Worm (Caenorhabditis elegans) whole organism, midembryonic: ENCODE data around the gene F44B9.2.
A peak's percentile ranks its signal among the peaks of the same experiment; 100 is the strongest.

ENCODE experiments used
- T22C8.4 ChIP-seq: fragments of 200-800 bp; sonication (Bioruptor generic); IDR thresholded peaks from 2 replicates; pipeline ENCODE4 v1.3.6; 2022; ENCODE audit warnings: missing genetic modification characterization, missing compliant biosample characterization
- cog-1 ChIP-seq: sonication (generic microtip); optimal IDR thresholded peaks from 2 replicates; lab custom pipeline; 2016; ENCODE audit warnings: missing genetic modification characterization, missing compliant biosample characterization
- flt-1 ChIP-seq: fragments of 200-800 bp; sonication (Bioruptor generic); IDR thresholded peaks from 2 replicates; pipeline ENCODE4 v1.3.6; 2022; ENCODE audit warnings: missing genetic modification characterization, missing compliant biosample characterization
- klf-2 ChIP-seq: fragments of 200-800 bp; sonication (Bioruptor generic); conservative IDR thresholded peaks from 2 replicates; pipeline ENCODE4 v1.3.6; 2022; ENCODE audit warnings: missing genetic modification reagents, missing genetic modification characterization, missing compliant biosample characterization
- med-1 ChIP-seq: sonication (generic microtip); optimal IDR thresholded peaks from 2 replicates; lab custom pipeline; 2017; ENCODE audit warnings: missing genetic modification characterization, mild to moderate bottlenecking, missing compliant biosample characterization, antibody characterized with exemption, missing genetic modification reagents; ENCODE audit not compliant: insufficient read depth
- ref-1 ChIP-seq: fragments of 200-800 bp; sonication (Bioruptor generic); conservative IDR thresholded peaks from 2 replicates; pipeline ENCODE4 v1.3.6; 2022; ENCODE audit warnings: missing genetic modification reagents, missing genetic modification characterization, missing compliant biosample characterization
- tab-1 ChIP-seq: fragments of 200-800 bp; sonication (Bioruptor generic); IDR thresholded peaks from 2 replicates; pipeline ENCODE4 v1.3.6; 2022; ENCODE audit warnings: missing genetic modification characterization, missing compliant biosample characterization
- ztf-23 ChIP-seq: fragments of 200-800 bp; sonication (Bioruptor generic); IDR thresholded peaks from 2 replicates; pipeline ENCODE4 v1.3.6; 2022; ENCODE audit warnings: missing genetic modification reagents, missing genetic modification characterization, missing compliant biosample characterization
- ztf-29 ChIP-seq: fragments of 200-800 bp; sonication (Bioruptor generic); IDR thresholded peaks from 2 replicates; pipeline ENCODE4 v1.3.6; 2022; ENCODE audit warnings: missing genetic modification reagents, missing genetic modification characterization, missing compliant biosample characterization

Gene F44B9.2

ce11 chrIII:8037941-8038340 lies 15.7 kb downstream of the F44B9.2 start, which contains the start of gene dpf-6:
dpf-6 (plus strand) TSS chrIII:8038241.
- TF ChIP-seq tab-1 (GFP tag; lab: Robert Waterston, UW) = no peak
- TF ChIP-seq flt-1 (GFP tag; lab: Robert Waterston, UW) = no peak
- no peak for TF ChIP-seq cog-1 (tag; lab: Kevin White, UChicago)
- TF ChIP-seq ztf-23 = no peak
- no peak for TF ChIP-seq med-1 (GFP tag; lab: Kevin White, UChicago)
- no peak for TF ChIP-seq ztf-29 (GFP tag; lab: Robert Waterston, UW)
- no peak for TF ChIP-seq klf-2 (GFP tag; lab: Robert Waterston, UW)
- no peak for TF ChIP-seq T22C8.4 (GFP tag; lab: Robert Waterston, UW)
- TF ChIP-seq ref-1 (GFP tag; lab: Robert Waterston, UW) = no peak

ce11 chrIII:8042775-8043174 lies 20.5 kb downstream of the F44B9.2 start, which contains the start of gene K12H4.6:
K12H4.6 (minus strand) TSS chrIII:8042875.
- TF ChIP-seq ztf-23 (no peak), ref-1 (GFP tag; lab: Robert Waterston, UW) (no peak), cog-1 (tag; lab: Kevin White, UChicago) (no peak), flt-1 (GFP tag; lab: Robert Waterston, UW) (no peak)

- TF ChIP-seq tab-1 (GFP tag; lab: Robert Waterston, UW) (peak; percentile 99), klf-2 (GFP tag; lab: Robert Waterston, UW) (peak; percentile 100), flt-1 (GFP tag; lab: Robert Waterston, UW) (peak; percentile 100), ztf-29 (GFP tag; lab: Robert Waterston, UW) (peak; percentile 99), T22C8.4 (GFP tag; lab: Robert Waterston, UW) (peak; percentile 99), cog-1 (tag; lab: Kevin White, UChicago) (peak; percentile 100), ref-1 (GFP tag; lab: Robert Waterston, UW) (peak; percentile 100), ztf-23 (peak; percentile 99), med-1 (GFP tag; lab: Kevin White, UChicago) (peak; percentile 73)
Observed at ce11 chrIII:8043784-8044183, 21.5 kb downstream of the F44B9.2 start.

- TF ChIP-seq ztf-29 (GFP tag; lab: Robert Waterston, UW) = no peak
Observed at ce11 chrIII:8044187-8044586, 21.9 kb downstream of the F44B9.2 start, which contains the start of gene K12H4.5. K12H4.5 (plus strand) TSS chrIII:8044487.

DNA sequence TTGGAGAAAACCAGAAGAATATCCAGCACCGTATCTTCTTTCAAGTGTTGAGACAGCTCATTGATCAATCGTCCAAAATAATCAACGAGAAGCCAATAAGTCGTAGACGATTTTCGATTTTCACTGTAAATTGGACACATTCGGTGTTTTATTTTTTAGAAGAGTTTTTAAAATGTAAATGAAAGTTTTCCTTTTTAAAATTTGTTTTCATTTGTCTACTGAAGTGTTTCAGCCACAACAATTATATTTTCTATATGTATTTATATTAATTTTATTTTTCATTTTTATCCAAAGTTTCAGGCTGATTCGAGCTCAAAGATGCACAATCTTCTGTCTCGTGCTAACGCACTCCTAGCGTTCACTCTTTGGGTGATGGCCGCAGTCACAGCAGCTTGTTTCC lies 22.5 kb downstream of the F44B9.2 start, which contains the start of gene spcs-3:
Gene spcs-3, plus strand, starts transcription at position 301 of the 400 bp plus-strand sequence.
- TF ChIP-seq ztf-23 (no peak), ref-1 (GFP tag; lab: Robert Waterston, UW) (no peak), med-1 (GFP tag; lab: Kevin White, UChicago) (no peak), T22C8.4 (GFP tag; lab: Robert Waterston, UW) (no peak), cog-1 (tag; lab: Kevin White, UChicago) (no peak), flt-1 (GFP tag; lab: Robert Waterston, UW) (no peak), ztf-29 (GFP tag; lab: Robert Waterston, UW) (no peak), tab-1 (GFP tag; lab: Robert Waterston, UW) (no peak)

- TF ChIP-seq ztf-23 = no peak
- TF ChIP-seq cog-1 (tag; lab: Kevin White, UChicago) = no peak
- no peak for TF ChIP-seq klf-2 (GFP tag; lab: Robert Waterston, UW)
- TF ChIP-seq tab-1 (GFP tag; lab: Robert Waterston, UW) = no peak
- TF ChIP-seq ref-1 (GFP tag; lab: Robert Waterston, UW) = no peak
- TF ChIP-seq flt-1 (GFP tag; lab: Robert Waterston, UW) = no peak
- no peak for TF ChIP-seq T22C8.4 (GFP tag; lab: Robert Waterston, UW)
- no peak for TF ChIP-seq med-1 (GFP tag; lab: Kevin White, UChicago)
- TF ChIP-seq ztf-29 (GFP tag; lab: Robert Waterston, UW) = no peak
Observed at ce11 chrIII:8045734-8046133, 23.5 kb downstream of the F44B9.2 start, which contains the start of gene K12H4.3. K12H4.3 (plus strand) TSS chrIII:8046034.

DNA sequence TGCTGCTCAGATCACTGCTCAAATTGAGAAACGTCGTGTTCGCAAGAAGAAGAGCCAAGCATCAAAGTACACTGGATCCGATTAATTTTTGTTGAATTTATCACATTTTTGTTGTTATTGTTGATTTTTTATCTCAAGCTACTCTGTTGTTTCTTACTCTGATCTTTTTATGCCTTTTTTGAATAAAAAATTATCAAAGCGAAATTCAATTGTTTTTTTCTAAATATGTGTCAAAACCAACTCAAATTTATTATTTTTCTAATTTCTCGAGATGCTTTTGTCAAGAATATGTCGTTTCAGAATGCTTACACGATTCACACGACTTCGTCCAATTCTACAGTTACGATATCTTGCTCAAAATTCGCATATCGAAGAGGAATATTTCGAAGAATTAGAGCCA lies 25.1 kb downstream of the F44B9.2 start, which contains the start of gene K12H4.2:
Gene K12H4.2, plus strand, starts transcription at position 301 of the 400 bp plus-strand sequence.
- TF ChIP-seq ref-1 (GFP tag; lab: Robert Waterston, UW) (no peak), ztf-23 (no peak), cog-1 (tag; lab: Kevin White, UChicago) (no peak), T22C8.4 (GFP tag; lab: Robert Waterston, UW) (no peak), tab-1 (GFP tag; lab: Robert Waterston, UW) (no peak), ztf-29 (GFP tag; lab: Robert Waterston, UW) (no peak), med-1 (GFP tag; lab: Kevin White, UChicago) (no peak), klf-2 (GFP tag; lab: Robert Waterston, UW) (no peak), flt-1 (GFP tag; lab: Robert Waterston, UW) (no peak)

ce11 chrIII:8050944-8051343 lies 28.7 kb downstream of the F44B9.2 start, which contains the start of gene K12H4.7:
K12H4.7 (minus strand) TSS chrIII:8051081.
- TF ChIP-seq ztf-23 (no peak), cog-1 (tag; lab: Kevin White, UChicago) (no peak)

- TF ChIP-seq flt-1 (GFP tag; lab: Robert Waterston, UW) (no peak), cog-1 (tag; lab: Kevin White, UChicago) (no peak), T22C8.4 (GFP tag; lab: Robert Waterston, UW) (no peak), ztf-29 (GFP tag; lab: Robert Waterston, UW) (no peak), med-1 (GFP tag; lab: Kevin White, UChicago) (no peak), tab-1 (GFP tag; lab: Robert Waterston, UW) (no peak), ref-1 (GFP tag; lab: Robert Waterston, UW) (no peak), klf-2 (GFP tag; lab: Robert Waterston, UW) (no peak), ztf-23 (no peak)
Observed at ce11 chrIII:8051838-8052237, 29.6 kb downstream of the F44B9.2 start.
